Fruit fly (Drosophila melanogaster) whole organism, wandering third instar larva: Measurements from ENCODE around the gene ham.

ENCODE experiments used
- GATAd ChIP-seq: sonication (Bioruptor generic); optimal IDR thresholded peaks from 2 replicates; lab custom pipeline; 2016; ENCODE audit warnings: missing biosample characterization, missing genetic modification characterization
- Rel ChIP-seq, 2 experiments: fragments of 200-800 bp; sonication (Bioruptor generic) in 1 of 2; optimal IDR thresholded peaks; 2 replicates in 1 of 2; 3 replicates in 1 of 2; lab custom pipeline; 2016 to 2019; ENCODE audit warnings: mild to moderate bottlenecking in 2 of 2, missing biosample characterization in 2 of 2, missing genetic modification characterization in 2 of 2, moderate library complexity in 1 of 2
- Vsx2 ChIP-seq: fragments of 200-300, 225-300 bp; sonication (Bioruptor generic); optimal IDR thresholded peaks from 2 replicates; lab custom pipeline; 2018; ENCODE audit warnings: missing biosample characterization, missing genetic modification characterization; ENCODE audit not compliant: partially characterized antibody
- fru ChIP-seq: fragments of 200-800 bp; sonication (Bioruptor generic); optimal IDR thresholded peaks from 3 replicates; lab custom pipeline; 2016; ENCODE audit warnings: missing biosample characterization, mild to moderate bottlenecking, missing genetic modification characterization
- lola ChIP-seq: fragments of >200 bp; optimal IDR thresholded peaks from 2 replicates; lab custom pipeline; 2017; ENCODE audit warnings: missing biosample characterization, missing genetic modification characterization
- psq ChIP-seq: fragments of 200-800 bp; sonication (Bioruptor generic); optimal IDR thresholded peaks from 3 replicates; lab custom pipeline; 2017; ENCODE audit warnings: missing biosample characterization, mild to moderate bottlenecking, missing genetic modification characterization, moderate library complexity

dm6 chr2L:18745454-18745853, 47.3 kb downstream of the ham start:
- no peak for TF ChIP-seq psq (GFP tag; lab: Kevin White, UChicago)
- TF ChIP-seq GATAd (GFP tag; lab: Kevin White, UChicago) = no peak
- TF ChIP-seq Vsx2 = no peak
- TF ChIP-seq lola = no peak
- no peak for TF ChIP-seq Rel (GFP tag; optimal IDR thresholded peaks at IDR 0.05; lab: Kevin White, UChicago)
- no peak for TF ChIP-seq Rel (tag; optimal IDR thresholded peaks at IDR 0.05; lab: Kevin White, UChicago)
- no peak for TF ChIP-seq fru
